Worm (Caenorhabditis elegans) whole organism, L4 larva: ENCODE measurements around the gene srw-16.

Experiments
- D1046.2 ChIP-seq: fragments of 200-800 bp; sonication (Bioruptor generic); IDR thresholded peaks from 2 replicates; pipeline ENCODE4 v1.3.6; 2022; ENCODE audit warnings: missing genetic modification characterization, missing compliant biosample characterization
- F44E2.7 ChIP-seq: fragments of 200-800 bp; sonication (Bioruptor generic); IDR thresholded peaks from 2 replicates; pipeline ENCODE4 v2.1.2; 2022; ENCODE audit warnings: missing genetic modification characterization, missing compliant biosample characterization
- R02D3.7 ChIP-seq: fragments of 150-350 bp; sonication (generic microtip); optimal IDR thresholded peaks from 3 replicates; lab custom pipeline; 2014; ENCODE audit warnings: missing biosample characterization, missing genetic modification characterization
- T26A8.4 ChIP-seq: fragments of 200-800 bp; sonication (Bioruptor generic); IDR thresholded peaks from 2 replicates; pipeline ENCODE4 v1.3.6; 2022; ENCODE audit warnings: missing genetic modification characterization, missing compliant biosample characterization
- Y105C5A.15 ChIP-seq: fragments of 200-800 bp; sonication (Bioruptor generic); IDR thresholded peaks from 2 replicates; pipeline ENCODE4 v1.3.6; 2022; ENCODE audit warnings: missing genetic modification characterization, missing compliant biosample characterization
- Y5F2A.4 ChIP-seq: fragments of 200-800 bp; sonication (Bioruptor generic); optimal IDR thresholded peaks from 2 replicates; lab custom pipeline; 2018; ENCODE audit warnings: mild to moderate bottlenecking, missing genetic modification characterization, missing compliant biosample characterization
- ZK546.5 ChIP-seq, 2 experiments: sonication (generic microtip); optimal IDR thresholded peaks; 2 replicates each; lab custom pipeline; 2017; ENCODE audit warnings: missing biosample characterization in 2 of 2, missing genetic modification characterization in 2 of 2
- ceh-20 ChIP-seq: fragments of 200-800 bp; sonication (Bioruptor generic); IDR thresholded peaks from 2 replicates; pipeline ENCODE4 v1.3.6; 2022; ENCODE audit warnings: missing genetic modification reagents, missing genetic modification characterization, missing compliant biosample characterization
- ceh-28 ChIP-seq: fragments of 150-350 bp; optimal IDR thresholded peaks from 2 replicates; lab custom pipeline; 2014; ENCODE audit warnings: missing biosample characterization, missing genetic modification reagents, missing genetic modification characterization
- ceh-32 ChIP-seq: sonication (generic microtip); optimal IDR thresholded peaks from 2 replicates; lab custom pipeline; 2016; ENCODE audit warnings: mild to moderate bottlenecking, missing genetic modification characterization, missing compliant biosample characterization; ENCODE audit not compliant: poor library complexity
- ceh-62 ChIP-seq: sonication (generic microtip); optimal IDR thresholded peaks from 2 replicates; lab custom pipeline; 2017; ENCODE audit warnings: missing biosample characterization, missing genetic modification characterization
- ces-1 ChIP-seq: fragments of 150-350 bp; sonication (generic microtip); optimal IDR thresholded peaks from 4 replicates; lab custom pipeline; 2014; ENCODE audit warnings: missing biosample characterization, missing genetic modification reagents, missing genetic modification characterization
- daf-12 ChIP-seq: fragments of 150-350 bp; optimal IDR thresholded peaks from 2 replicates; lab custom pipeline; 2014; ENCODE audit warnings: missing biosample characterization, missing genetic modification reagents, missing genetic modification characterization
- daf-19 ChIP-seq: fragments of 200-800 bp; sonication (Bioruptor generic); conservative IDR thresholded peaks from 2 replicates; pipeline ENCODE4 v1.3.6; 2022; ENCODE audit warnings: missing genetic modification characterization, missing compliant biosample characterization
- daf-8 ChIP-seq: fragments of 200-800 bp; sonication (Bioruptor generic); IDR thresholded peaks from 2 replicates; pipeline ENCODE4 v1.3.6; 2022; ENCODE audit warnings: missing genetic modification characterization, missing compliant biosample characterization
- dmd-9 ChIP-seq: fragments of 200-800 bp; sonication (Bioruptor generic); IDR thresholded peaks from 2 replicates; pipeline ENCODE4 v1.3.6; 2022; ENCODE audit warnings: missing genetic modification reagents, missing genetic modification characterization, missing compliant biosample characterization
- dpl-1 ChIP-seq: fragments of 150-350 bp; optimal IDR thresholded peaks from 2 replicates; lab custom pipeline; 2014; ENCODE audit warnings: missing biosample characterization, missing genetic modification reagents, missing genetic modification characterization
- egl-43 ChIP-seq: fragments of 200-800 bp; sonication (Bioruptor generic); IDR thresholded peaks from 2 replicates; pipeline ENCODE4 v1.3.6; 2022; ENCODE audit warnings: missing genetic modification reagents, missing genetic modification characterization, missing compliant biosample characterization
- fos-1 ChIP-seq: fragments of 150-350 bp; optimal IDR thresholded peaks from 2 replicates; lab custom pipeline; 2014; ENCODE audit warnings: missing biosample characterization, missing genetic modification characterization
- gei-8 ChIP-seq: fragments of 200-800 bp; sonication (Bioruptor generic); optimal IDR thresholded peaks from 2 replicates; lab custom pipeline; 2018; ENCODE audit warnings: mild to moderate bottlenecking, missing genetic modification characterization, missing compliant biosample characterization
- hlh-11 ChIP-seq: fragments of 200-800 bp; sonication (Bioruptor generic); optimal IDR thresholded peaks from 2 replicates; lab custom pipeline; 2018; ENCODE audit warnings: mild to moderate bottlenecking, missing genetic modification characterization, missing compliant biosample characterization
- lin-13 ChIP-seq: fragments of 150-350 bp; optimal IDR thresholded peaks from 2 replicates; lab custom pipeline; 2014; ENCODE audit warnings: missing biosample characterization, missing genetic modification reagents, missing genetic modification characterization
- lin-15B ChIP-seq: fragments of 150-350 bp; sonication (generic microtip); optimal IDR thresholded peaks from 3 replicates; lab custom pipeline; 2014; ENCODE audit warnings: missing biosample characterization, missing genetic modification characterization
- lin-29 ChIP-seq: fragments of 200-800 bp; sonication (Bioruptor generic); IDR thresholded peaks from 2 replicates; pipeline ENCODE4 v1.3.6; 2022; ENCODE audit warnings: missing genetic modification reagents, missing genetic modification characterization, missing compliant biosample characterization
- lin-38 ChIP-seq: fragments of 200-800 bp; sonication (Bioruptor generic); IDR thresholded peaks from 2 replicates; pipeline ENCODE4 v1.3.6; 2022; ENCODE audit warnings: missing genetic modification reagents, missing genetic modification characterization, missing compliant biosample characterization
- mdl-1 ChIP-seq, 2 experiments: fragments of 150-350 bp in 1 of 2; sonication (generic microtip) in 1 of 2; optimal IDR thresholded peaks; 2 replicates each; lab custom pipeline; 2014 to 2017; ENCODE audit warnings: missing biosample characterization in 2 of 2, missing genetic modification characterization in 2 of 2
- mdt-29 ChIP-seq: fragments of 200-800 bp; sonication (Bioruptor generic); IDR thresholded peaks from 2 replicates; pipeline ENCODE4 v1.3.6; 2022; ENCODE audit warnings: missing genetic modification reagents, missing genetic modification characterization, missing compliant biosample characterization
- mep-1 ChIP-seq: fragments of 150-350 bp; sonication (generic microtip); optimal IDR thresholded peaks from 3 replicates; lab custom pipeline; 2014; ENCODE audit warnings: missing biosample characterization, missing genetic modification characterization
- mxl-2 ChIP-seq: fragments of 200-800 bp; sonication (Bioruptor generic); conservative IDR thresholded peaks from 2 replicates; pipeline ENCODE4 v1.3.6; 2022; ENCODE audit warnings: missing genetic modification reagents, missing genetic modification characterization, missing compliant biosample characterization
- nhr-10 ChIP-seq: fragments of 150-350 bp; optimal IDR thresholded peaks from 2 replicates; lab custom pipeline; 2014; ENCODE audit warnings: missing biosample characterization, missing genetic modification characterization
- nhr-11 ChIP-seq: fragments of 150-350 bp; optimal IDR thresholded peaks from 2 replicates; lab custom pipeline; 2014; ENCODE audit warnings: missing biosample characterization, missing genetic modification characterization
- nhr-237 ChIP-seq: sonication (generic microtip); optimal IDR thresholded peaks from 2 replicates; lab custom pipeline; 2017; ENCODE audit warnings: missing biosample characterization, missing genetic modification characterization
- nhr-6 ChIP-seq: fragments of 150-350 bp; optimal IDR thresholded peaks from 2 replicates; lab custom pipeline; 2014; ENCODE audit warnings: missing biosample characterization, missing genetic modification characterization
- pha-4 ChIP-seq, 2 experiments: fragments of 150-350 bp in 1 of 2; fragments of 200-800 bp in 1 of 2; sonication (Bioruptor generic) in 1 of 2; IDR thresholded peaks in 1 of 2; optimal IDR thresholded peaks in 1 of 2; 2 replicates each; pipeline versions ENCODE4 v1.3.6 to Lab custom; 2014 to 2022; ENCODE audit warnings: missing genetic modification characterization in 2 of 2, missing genetic modification reagents in 2 of 2, missing biosample characterization in 1 of 2, missing compliant biosample characterization in 1 of 2
- rbr-2 ChIP-seq: sonication (generic microtip); optimal IDR thresholded peaks from 2 replicates; lab custom pipeline; 2016; ENCODE audit warnings: missing genotype, missing genetic modification characterization, missing compliant biosample characterization
- sdz-12 ChIP-seq: fragments of 200-800 bp; sonication (Bioruptor generic); optimal IDR thresholded peaks from 2 replicates; lab custom pipeline; 2018; ENCODE audit warnings: mild to moderate bottlenecking, missing genetic modification characterization, missing compliant biosample characterization
- skn-1 ChIP-seq: fragments of 150-350 bp; optimal IDR thresholded peaks from 2 replicates; lab custom pipeline; 2014; ENCODE audit warnings: missing biosample characterization, missing genetic modification characterization
- tag-97 ChIP-seq: fragments of 200-800 bp; sonication (Bioruptor generic); IDR thresholded peaks from 2 replicates; pipeline ENCODE4 v1.3.6; 2022; ENCODE audit warnings: missing genetic modification characterization, missing compliant biosample characterization
- tra-1 ChIP-seq: fragments of 200-800 bp; sonication (Bioruptor generic); IDR thresholded peaks from 2 replicates; pipeline ENCODE4 v1.3.6; 2022; ENCODE audit warnings: missing genetic modification reagents, missing genetic modification characterization, missing compliant biosample characterization
- unc-130 ChIP-seq: sonication (generic microtip); optimal IDR thresholded peaks from 2 replicates; lab custom pipeline; 2016; ENCODE audit warnings: missing genetic modification reagents, missing genetic modification characterization, missing compliant biosample characterization
- unc-39 ChIP-seq: sonication (generic microtip); optimal IDR thresholded peaks from 2 replicates; lab custom pipeline; 2017; ENCODE audit warnings: missing biosample characterization, missing genetic modification characterization
- unc-62 ChIP-seq, 3 experiments: fragments of 150-350 bp in 1 of 3; sonication (generic microtip); optimal IDR thresholded peaks in 2 of 3; peaks in 1 of 3; 1 replicate in 1 of 3; 2 replicates in 2 of 3; lab custom pipeline; 2014 to 2017; ENCODE audit warnings: missing biosample characterization in 3 of 3, missing genetic modification characterization in 3 of 3, missing genetic modification reagents in 3 of 3, missing genotype in 1 of 3
- zag-1 ChIP-seq: fragments of 150-350 bp; optimal IDR thresholded peaks from 2 replicates; lab custom pipeline; 2014; ENCODE audit warnings: missing biosample characterization, missing genetic modification characterization
- zfp-2 ChIP-seq: sonication (generic microtip); optimal IDR thresholded peaks from 2 replicates; lab custom pipeline; 2016; ENCODE audit warnings: mild to moderate bottlenecking, missing genetic modification characterization, missing compliant biosample characterization
- zip-11 ChIP-seq: fragments of 200-800 bp; sonication (Bioruptor generic); IDR thresholded peaks from 2 replicates; pipeline ENCODE4 v1.3.6; 2022; ENCODE audit warnings: missing genetic modification characterization, missing compliant biosample characterization
- ztf-11 ChIP-seq: fragments of 150-350 bp; optimal IDR thresholded peaks from 2 replicates; lab custom pipeline; 2014; ENCODE audit warnings: missing biosample characterization, missing genetic modification characterization

srw-16 gene

ce11 chrV:15268302-15268701 lies 6.4 kb downstream of the srw-16 start, which contains the start of gene srw-22:
Gene srw-22, plus strand, starts transcription at chrV:15268602.
- TF ChIP-seq unc-62 (GFP tag; optimal IDR thresholded peaks at IDR 0.05 in 1 of 2; lab: Kevin White, UChicago) (peak in 1 of 2 experiments; percentile 56), unc-62 (tag; optimal IDR thresholded peaks at IDR 0.05; lab: Kevin White, UChicago) (no peak), ces-1 (no peak)
- TF ChIP-seq, all 104 proteins: peak for 1

ce11 chrV:15267405-15267804 lies 7.3 kb downstream of the srw-16 start, which contains the start of gene T10H4.13:
Gene T10H4.13, minus strand, starts transcription at chrV:15267505.
- no peak for TF ChIP-seq daf-12 (tag; lab: Kevin White, UChicago)
- TF ChIP-seq skn-1 (tag; lab: Kevin White, UChicago) = no peak
- no peak for TF ChIP-seq egl-43 (GFP tag; lab: Robert Waterston, UW)
- TF ChIP-seq hlh-11 = no peak
- TF ChIP-seq R02D3.7 = no peak
- TF ChIP-seq Y5F2A.4 (GFP tag; lab: Kevin White, UChicago) = no peak
- TF ChIP-seq pha-4 (GFP tag; IDR thresholded peaks at IDR 0.05; lab: Robert Waterston, UW) = no peak
- no peak for TF ChIP-seq pha-4 (tag; optimal IDR thresholded peaks at IDR 0.05; lab: Kevin White, UChicago)
- no peak for TF ChIP-seq unc-130 (GFP tag; lab: Kevin White, UChicago)
- TF ChIP-seq F44E2.7 (GFP tag; lab: Robert Waterston, UW) = no peak
- no peak for TF ChIP-seq nhr-237 (tag; lab: Kevin White, UChicago)
- TF ChIP-seq ZK546.5 (tag; optimal IDR thresholded peaks at IDR 0.05; lab: Kevin White, UChicago) = no peak
- TF ChIP-seq unc-62 (GFP tag; optimal IDR thresholded peaks at IDR 0.05 in 1 of 2; lab: Kevin White, UChicago) = no peak
- no peak for TF ChIP-seq unc-62 (tag; optimal IDR thresholded peaks at IDR 0.05; lab: Kevin White, UChicago)
- no peak for TF ChIP-seq ces-1
- no peak for TF ChIP-seq lin-29 (GFP tag; lab: Robert Waterston, UW)
- no peak for TF ChIP-seq mdt-29 (GFP tag; lab: Robert Waterston, UW)
- TF ChIP-seq gei-8 = no peak
- no peak for TF ChIP-seq unc-39 (tag; lab: Kevin White, UChicago)
- no peak for TF ChIP-seq rbr-2

- TF ChIP-seq ceh-20 (GFP tag; lab: Robert Waterston, UW) = no peak
- TF ChIP-seq dpl-1 (GFP tag; lab: Kevin White, UChicago) = no peak
- TF ChIP-seq nhr-6 (tag; lab: Kevin White, UChicago) = no peak
- no peak for TF ChIP-seq zfp-2 (tag; lab: Kevin White, UChicago)
- no peak for TF ChIP-seq F44E2.7 (GFP tag; lab: Robert Waterston, UW)
- no peak for TF ChIP-seq lin-29 (GFP tag; lab: Robert Waterston, UW)
- TF ChIP-seq fos-1 (tag; lab: Kevin White, UChicago) = no peak
- TF ChIP-seq tra-1 (GFP tag; lab: Robert Waterston, UW) = no peak
- no peak for TF ChIP-seq lin-13 (GFP tag; lab: Kevin White, UChicago)
- TF ChIP-seq zag-1 (tag; lab: Kevin White, UChicago) = no peak
- no peak for TF ChIP-seq gei-8
- no peak for TF ChIP-seq lin-15B
- no peak for TF ChIP-seq dmd-9 (GFP tag; lab: Robert Waterston, UW)
- TF ChIP-seq ceh-62 = no peak
- no peak for TF ChIP-seq daf-8
- no peak for TF ChIP-seq tag-97
- no peak for TF ChIP-seq egl-43 (GFP tag; lab: Robert Waterston, UW)
- TF ChIP-seq Y105C5A.15 (GFP tag; lab: Robert Waterston, UW) = no peak
Measured at ce11 chrV:15265814-15266213, 8.8 kb downstream of the srw-16 start, which contains the start of gene M01B2.13. Gene M01B2.13, minus strand, starts transcription at chrV:15265914.

ce11 chrV:15264131-15264530 lies 10.5 kb downstream of the srw-16 start, which contains the start of gene M01B2.12:
Gene M01B2.12, minus strand, starts transcription at chrV:15264231.
- no peak for TF ChIP-seq nhr-11
- no peak for TF ChIP-seq mxl-2
- no peak for TF ChIP-seq ceh-62
- no peak for TF ChIP-seq mep-1
- TF ChIP-seq daf-19 = no peak
- no peak for TF ChIP-seq zip-11
- no peak for TF ChIP-seq lin-38 (GFP tag; lab: Robert Waterston, UW)
- TF ChIP-seq ceh-28 (tag; lab: Kevin White, UChicago) = no peak
- no peak for TF ChIP-seq ceh-32 (tag; lab: Kevin White, UChicago)
- TF ChIP-seq mdl-1 (tag; optimal IDR thresholded peaks at IDR 0.05; lab: Kevin White, UChicago) = no peak
- TF ChIP-seq ztf-11 (tag; lab: Kevin White, UChicago) = no peak
- TF ChIP-seq sdz-12 (GFP tag; lab: Kevin White, UChicago) = no peak
- no peak for TF ChIP-seq Y5F2A.4 (GFP tag; lab: Kevin White, UChicago)
- TF ChIP-seq nhr-10 (tag; lab: Kevin White, UChicago) = no peak
- no peak for TF ChIP-seq F44E2.7 (GFP tag; lab: Robert Waterston, UW)
- TF ChIP-seq T26A8.4 (GFP tag; lab: Robert Waterston, UW) = no peak
- TF ChIP-seq D1046.2 (GFP tag; lab: Robert Waterston, UW) = no peak
- TF ChIP-seq egl-43 (GFP tag; lab: Robert Waterston, UW) = no peak
